Worm (Caenorhabditis elegans) whole organism, L3 larva: ENCODE data around the gene Y39A1A.24.

Experiments
- nhr-11 ChIP-seq: fragments of 150-350 bp; optimal IDR thresholded peaks from 2 replicates; lab custom pipeline; 2014; ENCODE audit warnings: missing biosample characterization, missing genetic modification characterization
- nhr-12 ChIP-seq: fragments of 150-350 bp; optimal IDR thresholded peaks from 2 replicates; lab custom pipeline; 2014; ENCODE audit warnings: missing biosample characterization, missing genetic modification characterization
- pqm-1 ChIP-seq: fragments of 150-350 bp; optimal IDR thresholded peaks from 2 replicates; lab custom pipeline; 2017; ENCODE audit warnings: missing biosample characterization, missing genetic modification characterization, inconsistent platforms
- sea-2 ChIP-seq: fragments of 150-350 bp; sonication (generic microtip); optimal IDR thresholded peaks from 4 replicates; lab custom pipeline; 2014; ENCODE audit warnings: missing biosample characterization, missing genetic modification reagents, missing genetic modification characterization
- skn-1 ChIP-seq: fragments of 150-350 bp; optimal IDR thresholded peaks from 2 replicates; lab custom pipeline; 2014; ENCODE audit warnings: missing biosample characterization, missing genetic modification characterization

- TF ChIP-seq nhr-12 (tag; lab: Kevin White, UChicago) (no peak), sea-2 (no peak), skn-1 (tag; lab: Kevin White, UChicago) (no peak), pqm-1 (tag; lab: Kevin White, UChicago) (no peak), nhr-11 (no peak)
Observed at ce11 chrIII:10649219-10649618, 36.8 kb downstream of the Y39A1A.24 start, which contains the start of gene emg-1.
